Fruit fly (Drosophila melanogaster): ENCODE results near the gene beat-IV.

dm6 chr3R:23538719-23539145, 18.5 kb upstream of the beat-IV start, which contains the start of gene Ugt303B2:
- TF ChIP-seq CG8478 (optimal IDR thresholded peaks at IDR 0.05) = no peak
- TF ChIP-seq psq (optimal IDR thresholded peaks at IDR 0.05) = no peak
- TF ChIP-seq Dll (optimal IDR thresholded peaks at IDR 0.05) = no peak
